Worm (Caenorhabditis elegans): ENCODE results near the gene str-150.
A peak's percentile ranks its signal among the peaks of the same experiment; 100 is the strongest.

Gene str-150

ce11 chrV:16537908-16538446 is 45.1 kb upstream of the str-150 start, which contains the start of gene Y32B12B.2 (continued):
- TF ChIP-seq dpl-1 (GFP tag; optimal IDR thresholded peaks at IDR 0.05) (peak; percentile 76), Y67H2A.10 (GFP tag; conservative IDR thresholded peaks at IDR 0.05) (no peak), mxl-1 (tag; optimal IDR thresholded peaks at IDR 0.05) (no peak), xnd-1 (tag; optimal IDR thresholded peaks at IDR 0.05) (peak; percentile 38), egrh-3 (GFP tag; IDR thresholded peaks at IDR 0.05) (no peak), T07F8.4 (tag; optimal IDR thresholded peaks at IDR 0.05) (no peak), attf-5 (GFP tag; optimal IDR thresholded peaks at IDR 0.05) (peak; percentile 50), ZK185.1 (tag; optimal IDR thresholded peaks at IDR 0.05; ENCODE audit: poor library complexity, severe bottlenecking) (no peak), cebp-1 (GFP tag; IDR thresholded peaks at IDR 0.05) (0 out of 2 replicates have a peak, but pooled peaks have one; percentile 32), cebp-1 (tag; optimal IDR thresholded peaks at IDR 0.05) (no peak), sdz-38 (tag; optimal IDR thresholded peaks at IDR 0.05) (no peak), ets-4 (GFP tag; optimal IDR thresholded peaks at IDR 0.05) (no peak), pha-4 (tag; optimal IDR thresholded peaks at IDR 0.05) (no peak), ceh-79 (tag; optimal IDR thresholded peaks at IDR 0.05) (no peak), dpff-1 (tag; optimal IDR thresholded peaks at IDR 0.05) (no peak), repo-1 (tag; optimal IDR thresholded peaks at IDR 0.05) (no peak), bed-2 (GFP tag; IDR thresholded peaks at IDR 0.05) (no peak; the same call in 1 of the 2 replicates), sptf-2 (GFP tag; optimal IDR thresholded peaks at IDR 0.05) (no peak), C06A6.2 (GFP tag; conservative IDR thresholded peaks at IDR 0.05) (no peak), egl-44 (GFP tag; IDR thresholded peaks at IDR 0.05) (no peak), B0035.1 (tag; optimal IDR thresholded peaks at IDR 0.05) (no peak), ceh-91 (GFP tag; IDR thresholded peaks at IDR 0.05) (peak; percentile 53), B0019.2 (GFP tag; conservative IDR thresholded peaks at IDR 0.05) (no peak; the same call in none of the 2 replicates), F22D6.2 (tag; optimal IDR thresholded peaks at IDR 0.05) (no peak), ama-1 (optimal IDR thresholded peaks at IDR 0.05) (no peak), ama-1 (GFP tag; optimal IDR thresholded peaks at IDR 0.05) (no peak), aptf-3 (GFP tag; IDR thresholded peaks at IDR 0.05) (no peak), unc-130 (GFP tag; optimal IDR thresholded peaks at IDR 0.05) (peak; percentile 26), ztf-26 (tag; optimal IDR thresholded peaks at IDR 0.05) (no peak), F10E7.11 (tag; optimal IDR thresholded peaks at IDR 0.05) (no peak), chd-7 (tag; optimal IDR thresholded peaks at IDR 0.05) (no peak), lag-1 (GFP tag; IDR thresholded peaks at IDR 0.05) (no peak), B0261.1 (tag; optimal IDR thresholded peaks at IDR 0.05) (no peak), dox-1 (GFP tag; IDR thresholded peaks at IDR 0.05) (peak; percentile 93), athp-1 (tag; optimal IDR thresholded peaks at IDR 0.05) (peak; percentile 9), nfyb-1 (GFP tag; IDR thresholded peaks at IDR 0.05) (peak; percentile 74), lir-1 (GFP tag; conservative IDR thresholded peaks at IDR 0.05) (peak; percentile 28; the same call in 1 of the 2 replicates), mes-4 (tag; optimal IDR thresholded peaks at IDR 0.05) (no peak), zim-3 (tag; optimal IDR thresholded peaks at IDR 0.05) (no peak), Y79H2A.3 (GFP tag; conservative IDR thresholded peaks at IDR 0.05) (peak; percentile 64; the same call in 1 of the 2 replicates), F49E8.2 (tag; optimal IDR thresholded peaks at IDR 0.05; ENCODE audit: insufficient read depth) (peak; percentile 33), F33H1.4 (GFP tag; IDR thresholded peaks at IDR 0.05) (no peak), nhr-90 (tag; optimal IDR thresholded peaks at IDR 0.05) (no peak), C17E4.6 (GFP tag; IDR thresholded peaks at IDR 0.05) (no peak), nhr-120 (GFP tag; IDR thresholded peaks at IDR 0.05) (no peak), him-1 (tag; optimal IDR thresholded peaks at IDR 0.05) (no peak), K12H6.12 (tag; optimal IDR thresholded peaks at IDR 0.05) (peak; percentile 31), ceh-27 (GFP tag; optimal IDR thresholded peaks at IDR 0.05) (peak; percentile 8), ceh-40 (GFP tag; IDR thresholded peaks at IDR 0.05) (no peak), mcd-1 (GFP tag; IDR thresholded peaks at IDR 0.05) (peak; percentile 85)

Data from whole organism, young adult.